Comparison of ENCODE assay signal across 1 fruit fly cellular context in genomic region chr3R:23332535-23333333, dm6.
TF ChIP-seq lines count a peak whose summit lies in the region.

No protein-coding gene starts in this region.

TF ChIP-seq in whole organism, embryonic, 481 proteins besides CTCF, POLR2A, EP300 and RAD21 (continued from another document and continues in another):
- peak; percentile 24 for TF ChIP-seq slp2 (GFP tag; optimal IDR thresholded peaks at IDR 0.05; lab: Kevin White, UChicago)
- no peak for TF ChIP-seq schlank (tag; optimal IDR thresholded peaks at IDR 0.05; lab: Kevin White, UChicago)
- TF ChIP-seq Trl (optimal IDR thresholded peaks at IDR 0.05; lab: Kevin White, UChicago): no peak
- peak; percentile 31 for TF ChIP-seq Trl (GFP tag; optimal IDR thresholded peaks at IDR 0.05; lab: Kevin White, UChicago)
- TF ChIP-seq repo (GFP tag; optimal IDR thresholded peaks at IDR 0.05; lab: Kevin White, UChicago): no peak
- TF ChIP-seq CG17912 (GFP tag; optimal IDR thresholded peaks at IDR 0.05; lab: Kevin White, UChicago): no peak
- TF ChIP-seq CG17359 (tag; optimal IDR thresholded peaks at IDR 0.05; lab: Kevin White, UChicago): peak; percentile 58
- peak; percentile 46 for TF ChIP-seq slbo (GFP tag; IDR thresholded peaks at IDR 0.05; lab: Robert Waterston, UW)
- TF ChIP-seq CG1832 (GFP tag; optimal IDR thresholded peaks at IDR 0.05; lab: Kevin White, UChicago): no peak
- no peak for TF ChIP-seq dm (GFP tag; optimal IDR thresholded peaks at IDR 0.05; lab: Kevin White, UChicago)
- no peak for TF ChIP-seq CG7745 (tag; optimal IDR thresholded peaks at IDR 0.05; lab: Kevin White, UChicago)
- TF ChIP-seq Fer2 (tag; optimal IDR thresholded peaks at IDR 0.05; lab: Kevin White, UChicago): peak; percentile 23
- TF ChIP-seq H15 (GFP tag; IDR thresholded peaks at IDR 0.05; lab: Robert Waterston, UW): no peak
- TF ChIP-seq Med (GFP tag; lab: Kevin White, UChicago): peak; percentile 88
- TF ChIP-seq Dip3 (GFP tag; optimal IDR thresholded peaks at IDR 0.05; lab: Kevin White, UChicago): peak; percentile 33
- peak; percentile 70 for TF ChIP-seq CG9727 (GFP tag; optimal IDR thresholded peaks at IDR 0.05; lab: Kevin White, UChicago)
- 0 out of 3 replicates have a peak, but pooled peaks have one; percentile 28 for TF ChIP-seq otp (GFP tag; IDR thresholded peaks at IDR 0.05; lab: Robert Waterston, UW)
- no peak for TF ChIP-seq CG16813 (GFP tag; IDR thresholded peaks at IDR 0.05; lab: Robert Waterston, UW; ENCODE audit: partially characterized antibody)
- peak; percentile 26 for TF ChIP-seq Hand (GFP tag; optimal IDR thresholded peaks at IDR 0.05; lab: Kevin White, UChicago)
- no peak for TF ChIP-seq CG9932 (GFP tag; IDR thresholded peaks at IDR 0.05; lab: Robert Waterston, UW)
- TF ChIP-seq Bdp1 (GFP tag; optimal IDR thresholded peaks at IDR 0.05; lab: Kevin White, UChicago): no peak
- TF ChIP-seq fd96Cb (tag; optimal IDR thresholded peaks at IDR 0.05; lab: Kevin White, UChicago): peak; percentile 71
- TF ChIP-seq Abd-B (GFP tag; optimal IDR thresholded peaks at IDR 0.05; lab: Kevin White, UChicago): peak; percentile 29
- no peak for TF ChIP-seq pb (GFP tag; optimal IDR thresholded peaks at IDR 0.05; lab: Kevin White, UChicago)
- no peak for TF ChIP-seq CG4617 (GFP tag; optimal IDR thresholded peaks at IDR 0.05; lab: Kevin White, UChicago; ENCODE audit: borderline replicate concordance)
- TF ChIP-seq CG7786 (GFP tag; optimal IDR thresholded peaks at IDR 0.05; lab: Kevin White, UChicago): no peak
- peak; percentile 70 for TF ChIP-seq Sox100B (GFP tag; optimal IDR thresholded peaks at IDR 0.05; lab: Kevin White, UChicago)
- no peak for TF ChIP-seq CG10462 (GFP tag; optimal IDR thresholded peaks at IDR 0.05; lab: Kevin White, UChicago)
- TF ChIP-seq sqz (GFP tag; optimal IDR thresholded peaks at IDR 0.05; lab: Kevin White, UChicago): no peak
- TF ChIP-seq YL-1 (GFP tag; optimal IDR thresholded peaks at IDR 0.05; lab: Kevin White, UChicago): no peak
- TF ChIP-seq inv (GFP tag; IDR thresholded peaks at IDR 0.05; lab: Robert Waterston, UW; ENCODE audit: partially characterized antibody): no peak
- no peak for TF ChIP-seq CG31388 (GFP tag; optimal IDR thresholded peaks at IDR 0.05; lab: Kevin White, UChicago)
- 0 out of 2 replicates have a peak, but pooled peaks have one; percentile 27 for TF ChIP-seq Taf1 (GFP tag; IDR thresholded peaks at IDR 0.05; lab: Robert Waterston, UW)
- TF ChIP-seq CG10147 (GFP tag; optimal IDR thresholded peaks at IDR 0.05; lab: Kevin White, UChicago): peak; percentile 9
- TF ChIP-seq tx (GFP tag; optimal IDR thresholded peaks at IDR 0.05; lab: Kevin White, UChicago): peak; percentile 41
- TF ChIP-seq GATAe (GFP tag; conservative IDR thresholded peaks at IDR 0.05; lab: Robert Waterston, UW): no peak
- no peak for TF ChIP-seq Dp (GFP tag; optimal IDR thresholded peaks at IDR 0.05; lab: Kevin White, UChicago)
- TF ChIP-seq CG17328 (GFP tag; IDR thresholded peaks at IDR 0.05; lab: Robert Waterston, UW): no peak
- TF ChIP-seq sim (GFP tag; IDR thresholded peaks at IDR 0.05; lab: Robert Waterston, UW): no peak
- no peak for TF ChIP-seq Doc2 (GFP tag; IDR thresholded peaks at IDR 0.05; lab: Robert Waterston, UW)
- TF ChIP-seq unpg (GFP tag; optimal IDR thresholded peaks at IDR 0.05; lab: Kevin White, UChicago): peak; percentile 67
- TF ChIP-seq Dref (GFP tag; IDR thresholded peaks at IDR 0.05; lab: Robert Waterston, UW): no peak
- peak; percentile 34 for TF ChIP-seq jing (GFP tag; optimal IDR thresholded peaks at IDR 0.05; lab: Kevin White, UChicago)
- no peak for TF ChIP-seq gcm (GFP tag; optimal IDR thresholded peaks at IDR 0.05; lab: Kevin White, UChicago)
- no peak for TF ChIP-seq ac (GFP tag; optimal IDR thresholded peaks at IDR 0.05; lab: Kevin White, UChicago)
- TF ChIP-seq vvl (GFP tag; IDR thresholded peaks at IDR 0.05; lab: Robert Waterston, UW): peak; percentile 71
- TF ChIP-seq CG10366 (GFP tag; IDR thresholded peaks at IDR 0.05; lab: Robert Waterston, UW): peak; percentile 22; the same call in 1 of the 2 replicates
- no peak for TF ChIP-seq Dfd (GFP tag; optimal IDR thresholded peaks at IDR 0.05; lab: Kevin White, UChicago)
- TF ChIP-seq kni (GFP tag; optimal IDR thresholded peaks at IDR 0.05; lab: Kevin White, UChicago): no peak
- no peak for TF ChIP-seq p53 (GFP tag; optimal IDR thresholded peaks at IDR 0.05; lab: Kevin White, UChicago)
- no peak for TF ChIP-seq CG34376 (GFP tag; optimal IDR thresholded peaks at IDR 0.05; lab: Kevin White, UChicago)
- TF ChIP-seq usp (GFP tag; optimal IDR thresholded peaks at IDR 0.05; lab: Kevin White, UChicago): no peak
- TF ChIP-seq ci (GFP tag; IDR thresholded peaks at IDR 0.05; lab: Robert Waterston, UW): no peak
- TF ChIP-seq Six4 (GFP tag; optimal IDR thresholded peaks at IDR 0.05; lab: Kevin White, UChicago): peak; percentile 32
- TF ChIP-seq amos (GFP tag; IDR thresholded peaks at IDR 0.05; lab: Robert Waterston, UW; ENCODE audit: partially characterized antibody): no peak
- TF ChIP-seq CkIIα-i1 (GFP tag; IDR thresholded peaks at IDR 0.05; lab: Robert Waterston, UW): no peak
- TF ChIP-seq CG3065 (GFP tag; optimal IDR thresholded peaks at IDR 0.05; lab: Kevin White, UChicago): no peak
- TF ChIP-seq sug (tag; optimal IDR thresholded peaks at IDR 0.05; lab: Kevin White, UChicago): no peak
- no peak for TF ChIP-seq CG17568 (GFP tag; optimal IDR thresholded peaks at IDR 0.05; lab: Kevin White, UChicago)
- peak; percentile 38 for TF ChIP-seq org-1 (GFP tag; optimal IDR thresholded peaks at IDR 0.05; lab: Kevin White, UChicago)
- TF ChIP-seq cad (GFP tag; optimal IDR thresholded peaks at IDR 0.05; lab: Kevin White, UChicago): no peak
- TF ChIP-seq CG15073 (GFP tag; optimal IDR thresholded peaks at IDR 0.05; lab: Kevin White, UChicago): no peak
- TF ChIP-seq CG31365 (tag; optimal IDR thresholded peaks at IDR 0.05; lab: Kevin White, UChicago): no peak
- no peak for TF ChIP-seq CG8290 (GFP tag; optimal IDR thresholded peaks at IDR 0.05; lab: Kevin White, UChicago)
- peak in 1 of 2 experiments; percentile 58 for TF ChIP-seq CG8290 (tag; optimal IDR thresholded peaks at IDR 0.05; lab: Kevin White, UChicago)
- TF ChIP-seq CG32767 (GFP tag; IDR thresholded peaks at IDR 0.05; lab: Robert Waterston, UW): no peak
- TF ChIP-seq bigmax (GFP tag; optimal IDR thresholded peaks at IDR 0.05; lab: Kevin White, UChicago): no peak
- peak; percentile 29 for TF ChIP-seq tin (GFP tag; optimal IDR thresholded peaks at IDR 0.05; lab: Kevin White, UChicago)
- no peak for TF ChIP-seq sc (optimal IDR thresholded peaks at IDR 0.05; lab: Kevin White, UChicago)
- TF ChIP-seq sc (GFP tag; optimal IDR thresholded peaks at IDR 0.05; lab: Kevin White, UChicago): peak; percentile 39
- peak; percentile 56 for TF ChIP-seq CG1529 (GFP tag; optimal IDR thresholded peaks at IDR 0.05; lab: Kevin White, UChicago)
- 0 out of 2 replicates have a peak, but pooled peaks have one; percentile 11 for TF ChIP-seq gt (GFP tag; IDR thresholded peaks at IDR 0.05; lab: Robert Waterston, UW)
- peak; percentile 49 for TF ChIP-seq CG13775 (GFP tag; optimal IDR thresholded peaks at IDR 0.05; lab: Kevin White, UChicago)
- peak; percentile 18 for TF ChIP-seq Atf-2 (GFP tag; optimal IDR thresholded peaks at IDR 0.05; lab: Kevin White, UChicago)
- no peak for TF ChIP-seq rib (GFP tag; IDR thresholded peaks at IDR 0.05; lab: Robert Waterston, UW)
- TF ChIP-seq Bteb2 (GFP tag; optimal IDR thresholded peaks at IDR 0.05; lab: Kevin White, UChicago): peak; percentile 46
- peak; percentile 50 for TF ChIP-seq nerfin-1 (tag; optimal IDR thresholded peaks at IDR 0.05; lab: Kevin White, UChicago)
- no peak for TF ChIP-seq Oaz (GFP tag; IDR thresholded peaks at IDR 0.05; lab: Robert Waterston, UW)
- no peak for TF ChIP-seq CG16815 (GFP tag; optimal IDR thresholded peaks at IDR 0.05; lab: Kevin White, UChicago)
- TF ChIP-seq B-H1 (GFP tag; IDR thresholded peaks at IDR 0.05; lab: Robert Waterston, UW): no peak
- TF ChIP-seq CG6683 (GFP tag; optimal IDR thresholded peaks at IDR 0.05; lab: Kevin White, UChicago): peak; percentile 7
- peak; percentile 9 for TF ChIP-seq fu2 (GFP tag; optimal IDR thresholded peaks at IDR 0.05; lab: Kevin White, UChicago)
- no peak for TF ChIP-seq CG1024 (GFP tag; IDR thresholded peaks at IDR 0.05; lab: Robert Waterston, UW)
- no peak for TF ChIP-seq Hey (tag; optimal IDR thresholded peaks at IDR 0.05; lab: Kevin White, UChicago)
- no peak for TF ChIP-seq CG11085 (GFP tag; IDR thresholded peaks at IDR 0.05; lab: Robert Waterston, UW)
- TF ChIP-seq CG14050 (GFP tag; IDR thresholded peaks at IDR 0.05; lab: Robert Waterston, UW): no peak
- TF ChIP-seq CG10543 (GFP tag; optimal IDR thresholded peaks at IDR 0.05; lab: Kevin White, UChicago): no peak
- TF ChIP-seq knrl (GFP tag; IDR thresholded peaks at IDR 0.05; lab: Robert Waterston, UW; ENCODE audit: partially characterized antibody): no peak
- peak; percentile 28 for TF ChIP-seq Spps (tag; optimal IDR thresholded peaks at IDR 0.05; lab: Kevin White, UChicago)
- TF ChIP-seq CG10959 (GFP tag; IDR thresholded peaks at IDR 0.05; lab: Robert Waterston, UW): no peak
- TF ChIP-seq dan (GFP tag; IDR thresholded peaks at IDR 0.05; lab: Robert Waterston, UW): no peak
- TF ChIP-seq CG1792 (GFP tag; optimal IDR thresholded peaks at IDR 0.05; lab: Kevin White, UChicago): no peak
- TF ChIP-seq CG4730 (GFP tag; IDR thresholded peaks at IDR 0.05; lab: Robert Waterston, UW): no peak
- no peak for TF ChIP-seq CG11560 (tag; IDR thresholded peaks at IDR 0.05; lab: Robert Waterston, UW)
- no peak for TF ChIP-seq CG13287 (GFP tag; IDR thresholded peaks at IDR 0.05; lab: Robert Waterston, UW; ENCODE audit: partially characterized antibody)
- TF ChIP-seq CG9817 (tag; optimal IDR thresholded peaks at IDR 0.05; lab: Kevin White, UChicago): peak; percentile 4
- no peak for TF ChIP-seq Gug (GFP tag; IDR thresholded peaks at IDR 0.05; lab: Robert Waterston, UW)
- peak; percentile 2 to 54 for TF ChIP-seq chif (GFP tag; optimal IDR thresholded peaks at IDR 0.05; lab: Kevin White, UChicago)
- no peak for TF ChIP-seq maf-S (GFP tag; optimal IDR thresholded peaks at IDR 0.05; lab: Kevin White, UChicago)
- TF ChIP-seq CG4707 (GFP tag; optimal IDR thresholded peaks at IDR 0.05; lab: Kevin White, UChicago): no peak
- TF ChIP-seq CG14014 (GFP tag; IDR thresholded peaks at IDR 0.05; lab: Robert Waterston, UW): peak; percentile 45
- no peak for TF ChIP-seq CG8089 (GFP tag; optimal IDR thresholded peaks at IDR 0.05; lab: Kevin White, UChicago)
- TF ChIP-seq wor (GFP tag; IDR thresholded peaks at IDR 0.05; lab: Robert Waterston, UW): peak; percentile 46; the same call in 1 of the 2 replicates
- TF ChIP-seq chn (GFP tag; optimal IDR thresholded peaks at IDR 0.05; lab: Kevin White, UChicago): no peak
- TF ChIP-seq emc (GFP tag; optimal IDR thresholded peaks at IDR 0.05; lab: Kevin White, UChicago): peak; percentile 14
- no peak for TF ChIP-seq CG6272 (GFP tag; IDR thresholded peaks at IDR 0.05; lab: Robert Waterston, UW)
- TF ChIP-seq Ada2b (GFP tag; IDR thresholded peaks at IDR 0.05; lab: Robert Waterston, UW): no peak
- no peak for TF ChIP-seq Dll (GFP tag; IDR thresholded peaks at IDR 0.05; lab: Robert Waterston, UW; ENCODE audit: partially characterized antibody)
- no peak for TF ChIP-seq CG9609 (GFP tag; optimal IDR thresholded peaks at IDR 0.05; lab: Kevin White, UChicago)
- no peak for TF ChIP-seq onecut (GFP tag; IDR thresholded peaks at IDR 0.05; lab: Robert Waterston, UW)
- TF ChIP-seq Mes4 (GFP tag; optimal IDR thresholded peaks at IDR 0.05; lab: Kevin White, UChicago): peak; percentile 26
- TF ChIP-seq sima (GFP tag; optimal IDR thresholded peaks at IDR 0.05; lab: Kevin White, UChicago): peak; percentile 19
- no peak for TF ChIP-seq CG15514 (GFP tag; optimal IDR thresholded peaks at IDR 0.05; lab: Kevin White, UChicago)
- peak; percentile 62 for TF ChIP-seq CG15601 (tag; optimal IDR thresholded peaks at IDR 0.05; lab: Kevin White, UChicago)
- TF ChIP-seq btn (GFP tag; optimal IDR thresholded peaks at IDR 0.05; lab: Kevin White, UChicago): no peak
- TF ChIP-seq pnt (GFP tag; optimal IDR thresholded peaks at IDR 0.05; lab: Kevin White, UChicago): no peak
- TF ChIP-seq Eip74EF (GFP tag; optimal IDR thresholded peaks at IDR 0.05; lab: Kevin White, UChicago): peak in 1 of 2 experiments; percentile 65
- peak; percentile 39 for TF ChIP-seq CrebB (tag; optimal IDR thresholded peaks at IDR 0.05; lab: Kevin White, UChicago)
- TF ChIP-seq gfzf (GFP tag; optimal IDR thresholded peaks at IDR 0.05; lab: Kevin White, UChicago): no peak
- no peak for TF ChIP-seq NC2β (GFP tag; optimal IDR thresholded peaks at IDR 0.05; lab: Kevin White, UChicago)
- no peak for TF ChIP-seq fd102C (GFP tag; optimal IDR thresholded peaks at IDR 0.05; lab: Kevin White, UChicago)
- no peak for TF ChIP-seq Dad (GFP tag; optimal IDR thresholded peaks at IDR 0.05; lab: Kevin White, UChicago)
- peak; percentile 63 for TF ChIP-seq Blimp-1 (GFP tag; optimal IDR thresholded peaks at IDR 0.05; lab: Kevin White, UChicago)
- TF ChIP-seq gcm2 (GFP tag; optimal IDR thresholded peaks at IDR 0.05; lab: Kevin White, UChicago): no peak
- peak; percentile 64 for TF ChIP-seq CG6813 (GFP tag; optimal IDR thresholded peaks at IDR 0.05; lab: Kevin White, UChicago)
- TF ChIP-seq tna (GFP tag; IDR thresholded peaks at IDR 0.05; lab: Robert Waterston, UW; ENCODE audit: partially characterized antibody): no peak
- TF ChIP-seq ab (GFP tag; optimal IDR thresholded peaks at IDR 0.05; lab: Kevin White, UChicago): no peak
- peak; percentile 32 for TF ChIP-seq CG12236 (GFP tag; optimal IDR thresholded peaks at IDR 0.05; lab: Kevin White, UChicago)
- no peak for TF ChIP-seq CG3847 (GFP tag; IDR thresholded peaks at IDR 0.05; lab: Robert Waterston, UW)
- TF ChIP-seq CG12219 (GFP tag; optimal IDR thresholded peaks at IDR 0.05; lab: Kevin White, UChicago): peak; percentile 45
- TF ChIP-seq dimm (GFP tag; IDR thresholded peaks at IDR 0.05; lab: Robert Waterston, UW): no peak
- TF ChIP-seq CG14667 (GFP tag; IDR thresholded peaks at IDR 0.05; lab: Robert Waterston, UW): no peak
- TF ChIP-seq CG12744 (GFP tag; optimal IDR thresholded peaks at IDR 0.05; lab: Kevin White, UChicago): no peak
- TF ChIP-seq CG11398 (GFP tag; optimal IDR thresholded peaks at IDR 0.05; lab: Kevin White, UChicago): peak; percentile 25
- peak; percentile 67 for TF ChIP-seq CG4424 (GFP tag; optimal IDR thresholded peaks at IDR 0.05; lab: Kevin White, UChicago)
- no peak for TF ChIP-seq CG10274 (GFP tag; optimal IDR thresholded peaks at IDR 0.05; lab: Kevin White, UChicago)
- TF ChIP-seq Meics (GFP tag; optimal IDR thresholded peaks at IDR 0.05; lab: Kevin White, UChicago): peak; percentile 54
